Worm (Caenorhabditis elegans) whole organism, L4 larva: Measurements from ENCODE around the gene Y97E10AR.6.

Source experiments
- R02D3.7 ChIP-seq: fragments of 150-350 bp; sonication (generic microtip); optimal IDR thresholded peaks from 3 replicates; lab custom pipeline; 2014; ENCODE audit warnings: missing biosample characterization, missing genetic modification characterization
- T26A8.4 ChIP-seq: fragments of 200-800 bp; sonication (Bioruptor generic); IDR thresholded peaks from 2 replicates; pipeline ENCODE4 v1.3.6; 2022; ENCODE audit warnings: missing genetic modification characterization, missing compliant biosample characterization
- Y5F2A.4 ChIP-seq: fragments of 200-800 bp; sonication (Bioruptor generic); optimal IDR thresholded peaks from 2 replicates; lab custom pipeline; 2018; ENCODE audit warnings: mild to moderate bottlenecking, missing genetic modification characterization, missing compliant biosample characterization
- ZK337.2 ChIP-seq: fragments of 200-800 bp; sonication (Bioruptor generic); IDR thresholded peaks from 2 replicates; pipeline ENCODE4 v1.3.6; 2022; ENCODE audit warnings: missing genetic modification reagents, missing genetic modification characterization, missing compliant biosample characterization
- aha-1 ChIP-seq: fragments of 150-350 bp; peaks from one replicate; lab custom pipeline; 2014; ENCODE audit warnings: missing biosample characterization, missing genetic modification characterization
- ama-1 ChIP-seq: fragments of 150-350 bp; optimal IDR thresholded peaks from 2 replicates; lab custom pipeline; 2014; ENCODE audit warnings: inconsistent platforms, mixed read lengths
- attf-4 ChIP-seq: sonication (generic microtip); optimal IDR thresholded peaks from 3 replicates; lab custom pipeline; 2017; ENCODE audit warnings: missing biosample characterization, missing genetic modification characterization
- daf-16 ChIP-seq, 3 experiments: sonication (generic microtip); optimal IDR thresholded peaks; 2 replicates each; lab custom pipeline; 2016 to 2017; ENCODE audit warnings: missing genetic modification characterization in 3 of 3, missing genetic modification reagents in 3 of 3, mild to moderate bottlenecking in 2 of 3, missing compliant biosample characterization in 2 of 3, missing biosample characterization in 1 of 3, moderate library complexity in 1 of 3
- daf-19 ChIP-seq: fragments of 200-800 bp; sonication (Bioruptor generic); conservative IDR thresholded peaks from 2 replicates; pipeline ENCODE4 v1.3.6; 2022; ENCODE audit warnings: missing genetic modification characterization, missing compliant biosample characterization
- duxl-1 ChIP-seq: sonication (generic microtip); optimal IDR thresholded peaks from 2 replicates; lab custom pipeline; 2016; ENCODE audit warnings: mild to moderate bottlenecking, missing genetic modification characterization, moderate library complexity, missing compliant biosample characterization; ENCODE audit not compliant: poor library complexity
- dve-1 ChIP-seq: sonication (generic microtip); optimal IDR thresholded peaks from 2 replicates; lab custom pipeline; 2017; ENCODE audit warnings: antibody characterized with exemption, mild to moderate bottlenecking, missing genetic modification characterization, missing compliant biosample characterization; ENCODE audit not compliant: insufficient read depth
- hlh-11 ChIP-seq: fragments of 200-800 bp; sonication (Bioruptor generic); optimal IDR thresholded peaks from 2 replicates; lab custom pipeline; 2018; ENCODE audit warnings: mild to moderate bottlenecking, missing genetic modification characterization, missing compliant biosample characterization
- jun-1 ChIP-seq: fragments of 150-350 bp; optimal IDR thresholded peaks from 2 replicates; lab custom pipeline; 2014; ENCODE audit warnings: missing biosample characterization, missing genetic modification reagents, missing genetic modification characterization
- lin-1 ChIP-seq: fragments of 200-800 bp; sonication (Bioruptor generic); IDR thresholded peaks from 2 replicates; pipeline ENCODE4 v1.3.6; 2022; ENCODE audit warnings: missing genetic modification reagents, missing genetic modification characterization, missing compliant biosample characterization
- lin-13 ChIP-seq: fragments of 150-350 bp; optimal IDR thresholded peaks from 2 replicates; lab custom pipeline; 2014; ENCODE audit warnings: missing biosample characterization, missing genetic modification reagents, missing genetic modification characterization
- lin-15B ChIP-seq: fragments of 150-350 bp; sonication (generic microtip); optimal IDR thresholded peaks from 3 replicates; lab custom pipeline; 2014; ENCODE audit warnings: missing biosample characterization, missing genetic modification characterization
- lin-29 ChIP-seq: fragments of 200-800 bp; sonication (Bioruptor generic); IDR thresholded peaks from 2 replicates; pipeline ENCODE4 v1.3.6; 2022; ENCODE audit warnings: missing genetic modification reagents, missing genetic modification characterization, missing compliant biosample characterization
- lsy-2 ChIP-seq, 2 experiments: fragments of 150-350 bp in 1 of 2; sonication (generic microtip) in 1 of 2; optimal IDR thresholded peaks; 2 replicates each; lab custom pipeline; 2014 to 2017; ENCODE audit warnings: missing biosample characterization in 2 of 2, missing genetic modification characterization in 2 of 2
- mep-1 ChIP-seq: fragments of 150-350 bp; sonication (generic microtip); optimal IDR thresholded peaks from 3 replicates; lab custom pipeline; 2014; ENCODE audit warnings: missing biosample characterization, missing genetic modification characterization
- mes-2 ChIP-seq: sonication (generic microtip); optimal IDR thresholded peaks from 2 replicates; lab custom pipeline; 2016; ENCODE audit warnings: missing genotype, mild to moderate bottlenecking, missing genetic modification characterization, missing compliant biosample characterization; ENCODE audit not compliant: poor library complexity, severe bottlenecking
- nhr-102 ChIP-seq: sonication (generic microtip); optimal IDR thresholded peaks from 2 replicates; lab custom pipeline; 2016; ENCODE audit warnings: mild to moderate bottlenecking, missing genetic modification characterization, moderate library complexity, missing compliant biosample characterization
- nhr-111 ChIP-seq: fragments of 200-800 bp; sonication (Bioruptor generic); optimal IDR thresholded peaks from 2 replicates; lab custom pipeline; 2018; ENCODE audit warnings: mild to moderate bottlenecking, missing genetic modification characterization, missing compliant biosample characterization
- nhr-25 ChIP-seq: sonication (generic microtip); optimal IDR thresholded peaks from 2 replicates; lab custom pipeline; 2017; ENCODE audit warnings: missing genetic modification characterization, mild to moderate bottlenecking, missing compliant biosample characterization, antibody characterized with exemption, moderate library complexity, borderline replicate concordance; ENCODE audit not compliant: insufficient read depth
- nhr-28 ChIP-seq: fragments of 150-350 bp; optimal IDR thresholded peaks from 2 replicates; lab custom pipeline; 2014; ENCODE audit warnings: missing biosample characterization, missing genetic modification characterization
- nhr-41 ChIP-seq: fragments of 200-800 bp; sonication (Bioruptor generic); IDR thresholded peaks from 2 replicates; pipeline ENCODE4 v1.3.6; 2022; ENCODE audit warnings: missing genetic modification reagents, missing genetic modification characterization, missing compliant biosample characterization
- nhr-76 ChIP-seq: fragments of 150-350 bp; optimal IDR thresholded peaks from 2 replicates; lab custom pipeline; 2014; ENCODE audit warnings: missing biosample characterization, missing genetic modification characterization
- pha-4 ChIP-seq, 2 experiments: fragments of 150-350 bp in 1 of 2; fragments of 200-800 bp in 1 of 2; sonication (Bioruptor generic) in 1 of 2; IDR thresholded peaks in 1 of 2; optimal IDR thresholded peaks in 1 of 2; 2 replicates each; pipeline versions ENCODE4 v1.3.6 to Lab custom; 2014 to 2022; ENCODE audit warnings: missing genetic modification characterization in 2 of 2, missing genetic modification reagents in 2 of 2, missing biosample characterization in 1 of 2, missing compliant biosample characterization in 1 of 2
- sdz-12 ChIP-seq: fragments of 200-800 bp; sonication (Bioruptor generic); optimal IDR thresholded peaks from 2 replicates; lab custom pipeline; 2018; ENCODE audit warnings: mild to moderate bottlenecking, missing genetic modification characterization, missing compliant biosample characterization
- skn-1 ChIP-seq: fragments of 150-350 bp; optimal IDR thresholded peaks from 2 replicates; lab custom pipeline; 2014; ENCODE audit warnings: missing biosample characterization, missing genetic modification characterization
- snpc-4 ChIP-seq: fragments of 150-350 bp; optimal IDR thresholded peaks from 2 replicates; lab custom pipeline; 2014; ENCODE audit warnings: missing biosample characterization, missing genetic modification characterization
- spr-1 ChIP-seq: sonication (generic microtip); optimal IDR thresholded peaks from 2 replicates; lab custom pipeline; 2016; ENCODE audit warnings: mild to moderate bottlenecking, missing genetic modification characterization, missing compliant biosample characterization
- tra-1 ChIP-seq: fragments of 200-800 bp; sonication (Bioruptor generic); IDR thresholded peaks from 2 replicates; pipeline ENCODE4 v1.3.6; 2022; ENCODE audit warnings: missing genetic modification reagents, missing genetic modification characterization, missing compliant biosample characterization
- unc-62 ChIP-seq, 3 experiments: fragments of 150-350 bp in 1 of 3; sonication (generic microtip); optimal IDR thresholded peaks in 2 of 3; peaks in 1 of 3; 1 replicate in 1 of 3; 2 replicates in 2 of 3; lab custom pipeline; 2014 to 2017; ENCODE audit warnings: missing biosample characterization in 3 of 3, missing genetic modification characterization in 3 of 3, missing genetic modification reagents in 3 of 3, missing genotype in 1 of 3
- zfp-3 ChIP-seq: fragments of 200-800 bp; sonication (Bioruptor generic); conservative IDR thresholded peaks from 2 replicates; pipeline ENCODE4 v1.3.6; 2022; ENCODE audit warnings: missing genetic modification reagents, missing genetic modification characterization, missing compliant biosample characterization

Gene Y97E10AR.6

ce11 chrV:8039606-8040005 is 25.9 kb upstream of the Y97E10AR.6 start:
- TF ChIP-seq mes-2 (tag; lab: Kevin White, UChicago) (no peak), ama-1 (lab: Kevin White, UChicago) (peak; percentile 70), sdz-12 (GFP tag; lab: Kevin White, UChicago) (no peak), lin-13 (no peak), daf-16 (GFP tag; optimal IDR thresholded peaks at IDR 0.05; lab: Kevin White, UChicago) (no peak), daf-16 (tag; optimal IDR thresholded peaks at IDR 0.05; lab: Kevin White, UChicago) (no peak), ZK337.2 (GFP tag; lab: Robert Waterston, UW) (no peak), lin-15B (tag; lab: Kevin White, UChicago) (no peak), daf-19 (GFP tag; lab: Robert Waterston, UW) (no peak)

- TF ChIP-seq nhr-102 (peak; percentile 44), lin-1 (GFP tag; lab: Robert Waterston, UW) (peak; percentile 52; the same call in 1 of the 2 replicates), duxl-1 (tag; lab: Kevin White, UChicago) (peak; percentile 83), skn-1 (no peak), jun-1 (no peak), snpc-4 (tag; lab: Kevin White, UChicago) (no peak), nhr-111 (GFP tag; lab: Kevin White, UChicago) (peak; percentile 24), mep-1 (peak; percentile 79), Y5F2A.4 (GFP tag; lab: Kevin White, UChicago) (no peak), nhr-28 (tag; lab: Kevin White, UChicago) (no peak), nhr-41 (no peak), aha-1 (tag; lab: Kevin White, UChicago) (peak; percentile 52), nhr-25 (tag; lab: Kevin White, UChicago) (peak; percentile 85), mes-2 (tag; lab: Kevin White, UChicago) (peak; percentile 0), pha-4 (GFP tag; IDR thresholded peaks at IDR 0.05; lab: Robert Waterston, UW) (0 out of 2 replicates have a peak, but pooled peaks have one; percentile 9), pha-4 (tag; optimal IDR thresholded peaks at IDR 0.05; lab: Kevin White, UChicago) (no peak), dve-1 (tag; lab: Kevin White, UChicago) (peak; percentile 16), R02D3.7 (tag; lab: Kevin White, UChicago) (no peak), tra-1 (GFP tag; lab: Robert Waterston, UW) (peak; percentile 19; the same call in 1 of the 2 replicates), lin-29 (GFP tag; lab: Robert Waterston, UW) (no peak), zfp-3 (GFP tag; lab: Robert Waterston, UW) (peak; percentile 82; the same call in 1 of the 2 replicates), unc-62 (GFP tag; optimal IDR thresholded peaks at IDR 0.05 in 1 of 2; lab: Kevin White, UChicago) (no peak), unc-62 (tag; optimal IDR thresholded peaks at IDR 0.05; lab: Kevin White, UChicago) (no peak), hlh-11 (peak; percentile 15), T26A8.4 (peak; percentile 57; the same call in 1 of the 2 replicates), attf-4 (tag; lab: Kevin White, UChicago) (peak; percentile 30), spr-1 (tag; lab: Kevin White, UChicago) (peak; percentile 61), lsy-2 (tag; optimal IDR thresholded peaks at IDR 0.05; lab: Kevin White, UChicago) (peak in 1 of 2 experiments; percentile 47)
Observed at ce11 chrV:8039085-8039525, 25.4 kb upstream of the Y97E10AR.6 start.

ce11 chrV:8035947-8036346 is 22.2 kb upstream of the Y97E10AR.6 start, which contains the start of gene ZC513.14:
Gene ZC513.14, minus strand, starts transcription at chrV:8036047.
- no peak for TF ChIP-seq nhr-76 (tag; lab: Kevin White, UChicago)
- TF ChIP-seq, all 104 proteins: peak for 0
